Worm (Caenorhabditis elegans): ENCODE results near the gene dnj-26.

The dnj-26 gene

ce11 chrIV:12208984-12209676 is 43.3 kb downstream of the dnj-26 start, which contains the start of the genes marb-1 and F35G2.3:
Gene marb-1 (minus strand): TSS chrIV:12209010.
Gene F35G2.3 (plus strand): TSS chrIV:12209626.
- TF ChIP-seq W03F9.2 (tag; optimal IDR thresholded peaks at IDR 0.05) (no peak), dao-5 (tag; optimal IDR thresholded peaks at IDR 0.05) (no peak), him-1 (tag; optimal IDR thresholded peaks at IDR 0.05) (no peak)

ce11 chrIV:12207873-12208272 is 44.6 kb downstream of the dnj-26 start:
- TF ChIP-seq dao-5 (tag; optimal IDR thresholded peaks at IDR 0.05) = no peak
- no peak for TF ChIP-seq W03F9.2 (tag; optimal IDR thresholded peaks at IDR 0.05)
- TF ChIP-seq him-1 (tag; optimal IDR thresholded peaks at IDR 0.05) = no peak

ce11 chrIV:12207454-12207853 is 45.0 kb downstream of the dnj-26 start:
- TF ChIP-seq dao-5 (tag; optimal IDR thresholded peaks at IDR 0.05) = no peak
- TF ChIP-seq him-1 (tag; optimal IDR thresholded peaks at IDR 0.05) = no peak
- no peak for TF ChIP-seq W03F9.2 (tag; optimal IDR thresholded peaks at IDR 0.05)

- TF ChIP-seq dao-5 (tag; optimal IDR thresholded peaks at IDR 0.05) = no peak
- no peak for TF ChIP-seq him-1 (tag; optimal IDR thresholded peaks at IDR 0.05)
- TF ChIP-seq W03F9.2 (tag; optimal IDR thresholded peaks at IDR 0.05) = no peak
These were observed 48.5 kb downstream of the dnj-26 start for ce11 chrIV:12203968-12204367.

- TF ChIP-seq him-1 (tag; optimal IDR thresholded peaks at IDR 0.05) = no peak
- no peak for TF ChIP-seq W03F9.2 (tag; optimal IDR thresholded peaks at IDR 0.05)
- TF ChIP-seq dao-5 (tag; optimal IDR thresholded peaks at IDR 0.05) = no peak
These were observed 49.5 kb downstream of the dnj-26 start, which contains the start of gene F35G2.1 for ce11 chrIV:12202949-12203348. Gene F35G2.1 (plus strand): TSS chrIV:12203249.

ce11 chrIV:12202000-12202399 is 50.5 kb downstream of the dnj-26 start:
- TF ChIP-seq W03F9.2 (tag; optimal IDR thresholded peaks at IDR 0.05) (no peak), him-1 (tag; optimal IDR thresholded peaks at IDR 0.05) (no peak), dao-5 (tag; optimal IDR thresholded peaks at IDR 0.05) (no peak)

Measured in whole organism, L4/young adult.